Fruit fly (Drosophila melanogaster) whole organism, embryonic: ENCODE measurements around the gene CG42323.

Source experiments
- CG10462 ChIP-seq: fragments of 200-800 bp; sonication (Bioruptor generic); optimal IDR thresholded peaks from 2 replicates; lab custom pipeline; 2016; ENCODE audit warnings: missing biosample characterization, missing genetic modification characterization
- CG12659 ChIP-seq: fragments of 200-800 bp; sonication (Bioruptor generic); optimal IDR thresholded peaks from 3 replicates; lab custom pipeline; 2017; ENCODE audit warnings: mild to moderate bottlenecking, missing biosample characterization, missing genetic modification reagents, missing genetic modification characterization
- CG13624 ChIP-seq: fragments of 200-800 bp; sonication (Bioruptor generic); optimal IDR thresholded peaks from 2 replicates; lab custom pipeline; 2016; ENCODE audit warnings: missing biosample characterization, missing genetic modification characterization
- CG15514 ChIP-seq: fragments of 200-800 bp; sonication (Bioruptor generic); optimal IDR thresholded peaks from 3 replicates; lab custom pipeline; 2017; ENCODE audit warnings: missing biosample characterization, missing genetic modification characterization, mild to moderate bottlenecking, moderate library complexity, missing genetic modification reagents
- CG1602 ChIP-seq: fragments of 200-800 bp; sonication (Bioruptor generic); optimal IDR thresholded peaks from 3 replicates; lab custom pipeline; 2016; ENCODE audit warnings: missing biosample characterization, missing genetic modification characterization
- CG16813 ChIP-seq: fragments of 200-800 bp; sonication (Bioruptor generic); IDR thresholded peaks from 3 replicates; pipeline ENCODE4 v1.3.6; 2022; ENCODE audit warnings: missing biosample characterization, missing genetic modification characterization; ENCODE audit not compliant: partially characterized antibody
- CG17186 ChIP-seq: fragments of 200-800 bp; sonication (Bioruptor generic); optimal IDR thresholded peaks from 3 replicates; lab custom pipeline; 2017; ENCODE audit warnings: missing biosample characterization, missing genetic modification reagents, missing genetic modification characterization
- CG17328 ChIP-seq: fragments of 200-800 bp; sonication (Bioruptor generic); IDR thresholded peaks from 2 replicates; pipeline ENCODE4 v1.3.6; 2022; ENCODE audit warnings: missing biosample characterization, missing genetic modification characterization
- CG18764 ChIP-seq: fragments of 200-800 bp; sonication (Bioruptor generic); optimal IDR thresholded peaks from 3 replicates; lab custom pipeline; 2016; ENCODE audit warnings: missing biosample characterization, missing genetic modification characterization
- CG2116 ChIP-seq: fragments of 200-800 bp; sonication (Bioruptor generic); optimal IDR thresholded peaks from 3 replicates; lab custom pipeline; 2018; ENCODE audit warnings: missing biosample characterization, mild to moderate bottlenecking, missing genetic modification characterization
- CG33213 ChIP-seq: fragments of 200-800 bp; sonication (Bioruptor generic); optimal IDR thresholded peaks from 3 replicates; lab custom pipeline; 2016; ENCODE audit warnings: missing biosample characterization, missing genetic modification characterization
- CG6813 ChIP-seq: fragments of 200-800 bp; sonication (Bioruptor generic); optimal IDR thresholded peaks from 2 replicates; lab custom pipeline; 2017; ENCODE audit warnings: missing biosample characterization, missing genetic modification characterization, mild to moderate bottlenecking, moderate library complexity, missing genetic modification reagents
- CG9797 ChIP-seq: fragments of 200-800 bp; sonication (Bioruptor generic); optimal IDR thresholded peaks from 3 replicates; lab custom pipeline; 2018; ENCODE audit warnings: missing biosample characterization, mild to moderate bottlenecking, missing genetic modification characterization
- CG9932 ChIP-seq: fragments of 200-800 bp; sonication (Bioruptor generic); IDR thresholded peaks from 2 replicates; pipeline ENCODE4 v1.3.6; 2022; ENCODE audit warnings: missing biosample characterization, missing genetic modification characterization
- Dbx ChIP-seq: fragments of 200-800 bp; sonication (Bioruptor generic); IDR thresholded peaks from 3 replicates; pipeline ENCODE4 v1.3.6; 2022; ENCODE audit warnings: missing biosample characterization, missing genetic modification characterization
- Dp ChIP-seq: fragments of 200-800 bp; sonication (Bioruptor generic); optimal IDR thresholded peaks from 2 replicates; lab custom pipeline; 2018; ENCODE audit warnings: missing biosample characterization, mild to moderate bottlenecking, missing genetic modification characterization, moderate library complexity
- E2f2 ChIP-seq: fragments of 200-800 bp; sonication (Bioruptor generic); IDR thresholded peaks from 2 replicates; pipeline ENCODE4 v1.3.6; 2022; ENCODE audit warnings: missing biosample characterization, missing genetic modification characterization
- Fer1 ChIP-seq: fragments of 200-800 bp; sonication (Bioruptor generic); optimal IDR thresholded peaks from 2 replicates; lab custom pipeline; 2017; ENCODE audit warnings: missing biosample characterization, mild to moderate bottlenecking, missing genetic modification characterization
- Gug ChIP-seq: fragments of 200-800 bp; sonication (Bioruptor generic); IDR thresholded peaks from 4 replicates; pipeline ENCODE4 v1.3.6; 2022; ENCODE audit warnings: missing biosample characterization, missing genetic modification characterization
- HLHmδ ChIP-seq: fragments of 200-800 bp; sonication (Bioruptor generic); optimal IDR thresholded peaks from 2 replicates; lab custom pipeline; 2018; ENCODE audit warnings: missing biosample characterization, mild to moderate bottlenecking, missing genetic modification characterization, moderate library complexity
- Hey ChIP-seq: fragments of 200-800 bp; sonication (Bioruptor generic); optimal IDR thresholded peaks from 3 replicates; lab custom pipeline; 2018; ENCODE audit warnings: missing biosample characterization, mild to moderate bottlenecking, missing genetic modification characterization
- HmgZ ChIP-seq: fragments of 200-800 bp; sonication (Bioruptor generic); optimal IDR thresholded peaks from 2 replicates; lab custom pipeline; 2018; ENCODE audit warnings: missing biosample characterization, mild to moderate bottlenecking, missing genetic modification characterization
- MBD-R2 ChIP-seq: fragments of 200-800 bp; sonication (Bioruptor generic); IDR thresholded peaks from 2 replicates; pipeline ENCODE4 v1.3.6; 2022; ENCODE audit warnings: missing biosample characterization, missing genetic modification characterization
- MESR4 ChIP-seq: fragments of 200-800 bp; sonication (Bioruptor generic); optimal IDR thresholded peaks from 2 replicates; lab custom pipeline; 2018; ENCODE audit warnings: missing biosample characterization, mild to moderate bottlenecking, missing genetic modification characterization, moderate library complexity
- Myb ChIP-seq: fragments of 200-800 bp; sonication (Bioruptor generic); optimal IDR thresholded peaks from 2 replicates; lab custom pipeline; 2016; ENCODE audit warnings: missing biosample characterization, missing genetic modification characterization
- Opbp ChIP-seq: fragments of 200-800 bp; sonication (Bioruptor generic); IDR thresholded peaks from 3 replicates; pipeline ENCODE4 v1.3.6; 2022; ENCODE audit warnings: missing biosample characterization, missing genetic modification characterization; ENCODE audit not compliant: partially characterized antibody
- Rfx ChIP-seq: fragments of 200-800 bp; sonication (Bioruptor generic); IDR thresholded peaks from 2 replicates; pipeline ENCODE4 v1.3.6; 2022; ENCODE audit warnings: missing biosample characterization, missing genetic modification characterization
- Sin3A ChIP-seq: fragments of >200 bp; optimal IDR thresholded peaks from 2 replicates; lab custom pipeline; 2018
- Tbp ChIP-seq: fragments of >200 bp; optimal IDR thresholded peaks from 2 replicates; lab custom pipeline; 2018; ENCODE audit warnings: missing biosample characterization, missing genetic modification characterization
- Trl ChIP-seq, 3 experiments: fragments of >200 bp in 2 of 3; fragments of 200-800 bp in 1 of 3; sonication (Bioruptor generic) in 1 of 3; optimal IDR thresholded peaks; 2 replicates in 1 of 3; 3 replicates in 2 of 3; lab custom pipeline; 2016 to 2017; ENCODE audit warnings: missing biosample characterization in 1 of 3, missing genetic modification characterization in 1 of 3
- Xbp1 ChIP-seq: fragments of 200-800 bp; sonication (Bioruptor generic); optimal IDR thresholded peaks from 3 replicates; lab custom pipeline; 2016; ENCODE audit warnings: missing biosample characterization, mild to moderate bottlenecking, missing genetic modification characterization
- abd-A ChIP-seq: fragments of 200-800 bp; sonication (Bioruptor generic); optimal IDR thresholded peaks from 3 replicates; lab custom pipeline; 2019; ENCODE audit warnings: missing biosample characterization, mild to moderate bottlenecking, missing genetic modification characterization, moderate library complexity
- aop ChIP-seq: fragments of 200-800 bp; sonication (Bioruptor generic); IDR thresholded peaks from 2 replicates; pipeline ENCODE4 v1.3.6; 2022; ENCODE audit warnings: missing biosample characterization, missing genetic modification characterization
- ash1 ChIP-seq: fragments of 200-800 bp; sonication (Bioruptor generic); optimal IDR thresholded peaks from 2 replicates; lab custom pipeline; 2018; ENCODE audit warnings: missing biosample characterization, mild to moderate bottlenecking, missing genetic modification characterization
- bigmax ChIP-seq: fragments of 200-800 bp; sonication (Bioruptor generic); optimal IDR thresholded peaks from 2 replicates; lab custom pipeline; 2018; ENCODE audit warnings: missing biosample characterization, mild to moderate bottlenecking, missing genetic modification characterization
- cg ChIP-seq: fragments of 200-800 bp; sonication (Bioruptor generic); optimal IDR thresholded peaks from 3 replicates; lab custom pipeline; 2019; ENCODE audit warnings: missing biosample characterization, mild to moderate bottlenecking, missing genetic modification characterization, moderate library complexity
- gsb-n ChIP-seq: fragments of 200-800 bp; sonication (Bioruptor generic); optimal IDR thresholded peaks from 3 replicates; lab custom pipeline; 2018; ENCODE audit warnings: missing biosample characterization, mild to moderate bottlenecking, missing genetic modification characterization
- hkb ChIP-seq, 2 experiments: fragments of 200-800 bp in 1 of 2; fragments of >200 bp in 1 of 2; sonication (Bioruptor generic) in 1 of 2; IDR thresholded peaks in 1 of 2; optimal IDR thresholded peaks in 1 of 2; 2 replicates each; pipeline versions ENCODE4 v1.3.6 to Lab custom; 2017 to 2022; ENCODE audit warnings: missing biosample characterization in 1 of 2, missing genetic modification characterization in 1 of 2
- ken ChIP-seq: fragments of 200-800 bp; sonication (Bioruptor generic); IDR thresholded peaks from 3 replicates; pipeline ENCODE4 v1.3.6; 2022; ENCODE audit warnings: missing biosample characterization, missing genetic modification characterization
- mirr ChIP-seq: fragments of 200-800 bp; sonication (Bioruptor generic); optimal IDR thresholded peaks from 3 replicates; lab custom pipeline; 2018; ENCODE audit warnings: missing biosample characterization, mild to moderate bottlenecking, missing genetic modification characterization
- nmo ChIP-seq: fragments of 200-800 bp; sonication (Bioruptor generic); optimal IDR thresholded peaks from 2 replicates; lab custom pipeline; 2018; ENCODE audit warnings: missing biosample characterization, mild to moderate bottlenecking, missing genetic modification characterization, moderate library complexity
- pita ChIP-seq: fragments of 200-800 bp; sonication (Bioruptor generic); optimal IDR thresholded peaks from 2 replicates; lab custom pipeline; 2017; ENCODE audit warnings: missing biosample characterization, mild to moderate bottlenecking, missing genetic modification characterization
- pum ChIP-seq: fragments of 200-800 bp; sonication (Bioruptor generic); optimal IDR thresholded peaks from 2 replicates; lab custom pipeline; 2016; ENCODE audit warnings: missing biosample characterization, missing genetic modification characterization
- sens ChIP-seq: fragments of 200-800 bp; sonication (Bioruptor generic); peaks from one replicate; lab custom pipeline; 2016; ENCODE audit warnings: missing biosample characterization, missing genetic modification characterization
- sens-2 ChIP-seq: fragments of 200-800 bp; sonication (Bioruptor generic); IDR thresholded peaks from 2 replicates; pipeline ENCODE4 v1.3.6; 2022; ENCODE audit warnings: missing biosample characterization, missing genetic modification characterization
- sob ChIP-seq: fragments of 200-800 bp; sonication (Bioruptor generic); IDR thresholded peaks from 2 replicates; pipeline ENCODE4 v1.3.6; 2022; ENCODE audit warnings: missing biosample characterization, missing genetic modification characterization
- ssp ChIP-seq: fragments of 200-800 bp; sonication (Bioruptor generic); IDR thresholded peaks from 2 replicates; pipeline ENCODE4 v1.3.6; 2022; ENCODE audit warnings: missing biosample characterization, missing genetic modification characterization
- zen ChIP-seq: fragments of 200-800 bp; sonication (Bioruptor generic); optimal IDR thresholded peaks from 3 replicates; lab custom pipeline; 2018; ENCODE audit warnings: missing biosample characterization, mild to moderate bottlenecking, missing genetic modification characterization, moderate library complexity
- zfh2 ChIP-seq: fragments of 200-800 bp; sonication (Bioruptor generic); optimal IDR thresholded peaks from 2 replicates; lab custom pipeline; 2016; ENCODE audit warnings: missing biosample characterization, missing genetic modification characterization

CG42323 gene

DNA sequence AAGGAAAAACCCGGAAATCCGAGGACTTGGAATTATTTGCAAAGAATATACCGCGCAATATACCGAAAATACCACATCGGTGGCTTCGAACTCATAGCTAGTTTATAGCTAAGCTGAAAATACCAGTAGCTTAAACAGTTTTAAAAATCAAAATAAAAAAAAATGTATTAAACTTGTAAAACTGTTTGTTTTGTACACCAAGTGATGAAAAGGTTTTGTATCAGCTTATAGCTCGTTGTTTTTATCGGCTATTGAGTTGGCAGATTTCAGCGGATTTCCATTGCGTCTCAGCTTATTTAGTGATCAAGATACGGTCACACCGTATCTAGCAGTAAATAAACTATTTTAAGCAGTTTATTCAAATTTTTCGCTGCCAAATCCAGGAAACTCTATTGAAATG, 42.4 kb upstream of the CG42323 start, which contains the start of the genes por and CG6179 (continued):
- TF ChIP-seq Dp (GFP tag; lab: Kevin White, UChicago) (peak; percentile 35), Gug (GFP tag; lab: Robert Waterston, UW) (no peak), CG1602 (GFP tag; lab: Kevin White, UChicago) (no peak), CG6813 (no peak), ssp (GFP tag; lab: Robert Waterston, UW) (no peak), pum (GFP tag; lab: Kevin White, UChicago) (no peak), Trl (optimal IDR thresholded peaks at IDR 0.05; lab: Kevin White, UChicago) (no peak), Trl (GFP tag; optimal IDR thresholded peaks at IDR 0.05; lab: Kevin White, UChicago) (no peak)

DNA sequence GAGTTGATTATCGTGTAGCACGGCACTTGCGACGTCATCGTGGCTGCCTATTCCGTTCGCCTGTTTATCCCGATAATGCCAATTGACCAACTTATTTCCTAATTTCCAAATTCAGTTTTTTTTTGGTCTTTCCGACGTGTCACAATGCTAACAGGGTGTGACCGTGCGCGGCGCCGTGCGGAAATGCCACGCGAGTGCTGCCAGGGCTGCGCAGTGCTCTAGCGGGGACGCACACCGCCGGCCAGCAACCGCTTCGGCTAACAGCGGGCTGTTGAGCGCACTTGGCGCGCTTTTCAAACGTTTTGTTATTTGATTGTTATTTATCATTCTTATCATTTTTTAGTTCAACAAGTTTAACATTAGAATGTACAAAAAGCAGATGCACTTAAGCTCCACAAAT, 37.2 kb upstream of the CG42323 start, which contains the start of gene betaCOP:
betaCOP (minus strand) TSS at position 187 of the 400 bp plus-strand sequence.
- peak; percentile 8 for TF ChIP-seq sens (GFP tag; lab: Kevin White, UChicago)
- no peak for TF ChIP-seq CG10462
- TF ChIP-seq CG9932 = peak; percentile 26; the same call in 1 of the 2 replicates
- peak; percentile 34; the same call in 2 of the 3 replicates for TF ChIP-seq CG16813 (GFP tag; lab: Robert Waterston, UW)
- TF ChIP-seq E2f2 (GFP tag; lab: Robert Waterston, UW) = peak; percentile 99
- peak; percentile 86 for TF ChIP-seq Sin3A (lab: Kevin White, UChicago)
- peak; percentile 51 for TF ChIP-seq hkb (optimal IDR thresholded peaks at IDR 0.05; lab: Kevin White, UChicago)
- no peak for TF ChIP-seq hkb (GFP tag; IDR thresholded peaks at IDR 0.05; lab: Robert Waterston, UW)
- TF ChIP-seq sens-2 (GFP tag; lab: Robert Waterston, UW) = no peak
- peak; percentile 37 for TF ChIP-seq nmo
- TF ChIP-seq Opbp = peak; percentile 47; the same call in 2 of the 3 replicates
- peak; percentile 45 for TF ChIP-seq Xbp1 (GFP tag; lab: Kevin White, UChicago)
- TF ChIP-seq CG33213 = peak; percentile 55
- peak; percentile 60 for TF ChIP-seq pita (GFP tag; lab: Kevin White, UChicago)
- TF ChIP-seq CG12659 (GFP tag; lab: Kevin White, UChicago) = peak; percentile 13
- TF ChIP-seq mirr = no peak
- TF ChIP-seq sob (GFP tag; lab: Robert Waterston, UW) = 0 out of 2 replicates have a peak, but pooled peaks have one; percentile 6
- TF ChIP-seq Myb (GFP tag; lab: Kevin White, UChicago) = peak; percentile 42
- no peak for TF ChIP-seq ash1 (GFP tag; lab: Kevin White, UChicago)
- no peak for TF ChIP-seq aop (GFP tag; lab: Robert Waterston, UW)
- no peak for TF ChIP-seq abd-A (tag; lab: Kevin White, UChicago)
- TF ChIP-seq CG2116 (GFP tag; lab: Kevin White, UChicago) = peak; percentile 25
- TF ChIP-seq CG9797 = peak; percentile 81
- TF ChIP-seq CG15514 (GFP tag; lab: Kevin White, UChicago) = peak; percentile 73
- peak; percentile 34; the same call in 1 of the 3 replicates for TF ChIP-seq Dbx
- TF ChIP-seq Fer1 (GFP tag; lab: Kevin White, UChicago) = no peak
- peak; percentile 81 for TF ChIP-seq MESR4 (GFP tag; lab: Kevin White, UChicago)
- TF ChIP-seq zen (tag; lab: Kevin White, UChicago) = peak; percentile 9
- TF ChIP-seq zfh2 (GFP tag; lab: Kevin White, UChicago) = no peak
- TF ChIP-seq HLHmδ (GFP tag; lab: Kevin White, UChicago) = peak; percentile 47
- TF ChIP-seq CG18764 = no peak
- peak; percentile 100 for TF ChIP-seq CG17186
- TF ChIP-seq bigmax = no peak
- no peak for TF ChIP-seq Hey (tag; lab: Kevin White, UChicago)
- 0 out of 2 replicates have a peak, but pooled peaks have one; percentile 9 for TF ChIP-seq CG17328 (GFP tag; lab: Robert Waterston, UW)
- no peak for TF ChIP-seq Tbp (GFP tag; lab: Kevin White, UChicago)
- peak; percentile 48; the same call in 1 of the 2 replicates for TF ChIP-seq Rfx (GFP tag; lab: Robert Waterston, UW)
- peak; percentile 68 for TF ChIP-seq MBD-R2 (GFP tag; lab: Robert Waterston, UW)
- peak; percentile 36 for TF ChIP-seq HmgZ
- no peak for TF ChIP-seq cg (GFP tag; lab: Kevin White, UChicago)
- peak; percentile 5 for TF ChIP-seq CG13624 (GFP tag; lab: Kevin White, UChicago)
- TF ChIP-seq gsb-n (tag; lab: Kevin White, UChicago) = no peak
- TF ChIP-seq ken (GFP tag; lab: Robert Waterston, UW) = no peak
